Worm (Caenorhabditis elegans) whole organism, late embryonic: ENCODE data around the gene C03B1.13.

ENCODE experiments used
- C08G9.2 ChIP-seq: sonication (generic microtip); optimal IDR thresholded peaks from 2 replicates; lab custom pipeline; 2016; ENCODE audit warnings: mild to moderate bottlenecking, missing genetic modification characterization, moderate library complexity, missing compliant biosample characterization
- C38D4.7 ChIP-seq: fragments of 200-800 bp; sonication (Bioruptor generic); optimal IDR thresholded peaks from 2 replicates; lab custom pipeline; 2018; ENCODE audit warnings: mild to moderate bottlenecking, missing genetic modification characterization, moderate library complexity, missing compliant biosample characterization
- F13H6.1 ChIP-seq: sonication (generic microtip); optimal IDR thresholded peaks from 2 replicates; lab custom pipeline; 2016; ENCODE audit warnings: missing genetic modification characterization, missing compliant biosample characterization
- T23F11.4 ChIP-seq: fragments of 200-800 bp; sonication (Bioruptor generic); optimal IDR thresholded peaks from 2 replicates; lab custom pipeline; 2018; ENCODE audit warnings: mild to moderate bottlenecking, missing genetic modification characterization, missing compliant biosample characterization
- Y22D7AL.16 ChIP-seq: sonication (generic microtip); optimal IDR thresholded peaks from 2 replicates; lab custom pipeline; 2016; ENCODE audit warnings: missing genetic modification characterization, missing compliant biosample characterization
- ama-1 ChIP-seq: fragments of 150-350 bp; optimal IDR thresholded peaks from 2 replicates; lab custom pipeline; 2014
- ceh-14 ChIP-seq: sonication (generic microtip); optimal IDR thresholded peaks from 2 replicates; lab custom pipeline; 2016; ENCODE audit warnings: missing genotype, missing genetic modification characterization, missing compliant biosample characterization
- ceh-18 ChIP-seq: sonication (generic microtip); optimal IDR thresholded peaks from 2 replicates; lab custom pipeline; 2016; ENCODE audit warnings: missing genetic modification characterization, missing compliant biosample characterization
- ceh-2 ChIP-seq: sonication (generic microtip); optimal IDR thresholded peaks from 2 replicates; lab custom pipeline; 2016; ENCODE audit warnings: missing genotype, missing genetic modification characterization, missing compliant biosample characterization
- ceh-24 ChIP-seq: sonication (generic microtip); optimal IDR thresholded peaks from 2 replicates; lab custom pipeline; 2016; ENCODE audit warnings: mild to moderate bottlenecking, missing genetic modification characterization, missing compliant biosample characterization
- ceh-31 ChIP-seq: sonication (generic microtip); optimal IDR thresholded peaks from 2 replicates; lab custom pipeline; 2016; ENCODE audit warnings: missing genetic modification characterization, missing compliant biosample characterization
- ceh-48 ChIP-seq: sonication (generic microtip); optimal IDR thresholded peaks from 2 replicates; lab custom pipeline; 2016; ENCODE audit warnings: missing genetic modification characterization, inconsistent platforms, missing compliant biosample characterization
- ceh-6 ChIP-seq: fragments of 200-800 bp; sonication (Bioruptor generic); optimal IDR thresholded peaks from 2 replicates; lab custom pipeline; 2018; ENCODE audit warnings: mild to moderate bottlenecking, missing genetic modification characterization, missing compliant biosample characterization
- ets-4 ChIP-seq: sonication (generic microtip); optimal IDR thresholded peaks from 2 replicates; lab custom pipeline; 2016; ENCODE audit warnings: missing genetic modification characterization, missing compliant biosample characterization
- fkh-10 ChIP-seq: fragments of 150-350 bp; optimal IDR thresholded peaks from 2 replicates; lab custom pipeline; 2014; ENCODE audit warnings: missing biosample characterization, missing genetic modification reagents, missing genetic modification characterization
- fkh-6 ChIP-seq: sonication (generic microtip); optimal IDR thresholded peaks from 2 replicates; lab custom pipeline; 2016; ENCODE audit warnings: missing genetic modification characterization, missing compliant biosample characterization
- hlh-13 ChIP-seq: fragments of 200-800 bp; sonication (Bioruptor generic); optimal IDR thresholded peaks from 2 replicates; lab custom pipeline; 2018; ENCODE audit warnings: mild to moderate bottlenecking, missing genetic modification characterization, missing compliant biosample characterization
- hlh-15 ChIP-seq: sonication (generic microtip); optimal IDR thresholded peaks from 2 replicates; lab custom pipeline; 2016; ENCODE audit warnings: missing genetic modification characterization, missing compliant biosample characterization
- lim-6 ChIP-seq: sonication (generic microtip); optimal IDR thresholded peaks from 2 replicates; lab custom pipeline; 2016; ENCODE audit warnings: missing genetic modification characterization, missing compliant biosample characterization
- lin-11 ChIP-seq: fragments of 200-800 bp; sonication (Bioruptor generic); optimal IDR thresholded peaks from 2 replicates; lab custom pipeline; 2018; ENCODE audit warnings: mild to moderate bottlenecking, missing genetic modification characterization, missing compliant biosample characterization
- nfya-1 ChIP-seq: sonication (generic microtip); optimal IDR thresholded peaks from 2 replicates; lab custom pipeline; 2017; ENCODE audit warnings: missing genetic modification characterization, mild to moderate bottlenecking, missing compliant biosample characterization, antibody characterized with exemption, moderate library complexity
- nhr-11 ChIP-seq: fragments of 150-350 bp; optimal IDR thresholded peaks from 2 replicates; lab custom pipeline; 2014; ENCODE audit warnings: missing biosample characterization, missing genetic modification characterization
- odd-2 ChIP-seq: sonication (generic microtip); optimal IDR thresholded peaks from 2 replicates; lab custom pipeline; 2017; ENCODE audit warnings: antibody characterized with exemption, mild to moderate bottlenecking, missing genetic modification characterization, missing compliant biosample characterization
- pat-9 ChIP-seq: fragments of 200-800 bp; sonication (Bioruptor generic); optimal IDR thresholded peaks from 2 replicates; lab custom pipeline; 2018; ENCODE audit warnings: mild to moderate bottlenecking, missing genetic modification characterization, moderate library complexity, missing compliant biosample characterization
- pha-2 ChIP-seq: sonication (generic microtip); optimal IDR thresholded peaks from 2 replicates; lab custom pipeline; 2017; ENCODE audit warnings: mild to moderate bottlenecking, missing genetic modification characterization, missing compliant biosample characterization
- pha-4 ChIP-seq: fragments of 150-350 bp; optimal IDR thresholded peaks from 2 replicates; lab custom pipeline; 2018; ENCODE audit warnings: missing biosample characterization, missing genetic modification reagents, missing genetic modification characterization
- pqm-1 ChIP-seq: sonication (generic microtip); optimal IDR thresholded peaks from 2 replicates; lab custom pipeline; 2016; ENCODE audit warnings: missing genetic modification characterization, missing compliant biosample characterization
- pros-1 ChIP-seq: fragments of 150-350 bp; optimal IDR thresholded peaks from 2 replicates; lab custom pipeline; 2014; ENCODE audit warnings: missing biosample characterization, missing genetic modification reagents, missing genetic modification characterization
- ref-2 ChIP-seq: sonication (generic microtip); optimal IDR thresholded peaks from 2 replicates; lab custom pipeline; 2016; ENCODE audit warnings: missing genetic modification characterization, missing compliant biosample characterization
- rnt-1 ChIP-seq: sonication (generic microtip); optimal IDR thresholded peaks from 2 replicates; lab custom pipeline; 2016; ENCODE audit warnings: missing genetic modification characterization, missing compliant biosample characterization
- sdc-2 ChIP-seq: sonication (generic microtip); optimal IDR thresholded peaks from 2 replicates; lab custom pipeline; 2016; ENCODE audit warnings: missing genotype, missing genetic modification characterization, missing compliant biosample characterization
- sox-2 ChIP-seq: fragments of 200-800 bp; sonication (Bioruptor generic); IDR thresholded peaks from 2 replicates; pipeline ENCODE4 v1.3.6; 2022; ENCODE audit warnings: missing genetic modification reagents, missing genetic modification characterization, missing compliant biosample characterization
- syd-9 ChIP-seq: sonication (generic microtip); optimal IDR thresholded peaks from 2 replicates; lab custom pipeline; 2016; ENCODE audit warnings: mild to moderate bottlenecking, missing genetic modification characterization, moderate library complexity, missing compliant biosample characterization
- ttx-3 ChIP-seq: sonication (generic microtip); optimal IDR thresholded peaks from 2 replicates; lab custom pipeline; 2016; ENCODE audit warnings: missing genetic modification reagents, missing genetic modification characterization, missing compliant biosample characterization
- unc-42 ChIP-seq: sonication (generic microtip); optimal IDR thresholded peaks from 2 replicates; lab custom pipeline; 2016; ENCODE audit warnings: missing genotype, missing genetic modification characterization, missing compliant biosample characterization
- unc-86 ChIP-seq: sonication (generic microtip); optimal IDR thresholded peaks from 2 replicates; lab custom pipeline; 2016; ENCODE audit warnings: missing genetic modification characterization, missing compliant biosample characterization

Gene C03B1.13

DNA sequence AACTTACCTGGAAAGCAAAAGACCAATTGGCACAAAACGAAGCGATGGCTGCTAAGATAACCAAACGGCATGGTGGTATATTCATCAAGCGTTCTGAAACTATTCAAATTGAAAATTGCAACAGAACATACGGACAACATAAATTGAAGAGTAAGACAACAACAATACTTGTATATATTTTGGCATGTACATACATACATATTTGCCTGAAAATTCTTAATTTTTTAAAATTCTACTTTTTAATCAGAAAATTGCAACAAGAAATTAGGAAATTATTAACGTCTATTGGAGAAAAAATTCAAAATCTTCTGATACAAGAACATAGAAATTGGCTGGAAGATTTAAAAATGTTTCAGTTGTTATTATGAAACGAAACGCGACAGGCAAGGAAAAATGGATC is at the start of gene C03B1.13:
Gene C03B1.13 (minus strand): TSS at position 101 of the 400 bp plus-strand sequence.
- TF ChIP-seq C08G9.2 (tag; lab: Kevin White, UChicago) (no peak), ceh-48 (tag; lab: Kevin White, UChicago) (no peak), pqm-1 (tag; lab: Kevin White, UChicago) (no peak), ceh-14 (tag; lab: Kevin White, UChicago) (no peak), rnt-1 (tag; lab: Kevin White, UChicago) (no peak), sdc-2 (tag; lab: Kevin White, UChicago) (no peak), sox-2 (GFP tag; lab: Robert Waterston, UW) (no peak), Y22D7AL.16 (tag; lab: Kevin White, UChicago) (no peak), lin-11 (tag; lab: Kevin White, UChicago) (no peak), syd-9 (tag; lab: Kevin White, UChicago) (no peak), F13H6.1 (tag; lab: Kevin White, UChicago) (no peak), ref-2 (tag; lab: Kevin White, UChicago) (no peak)

- TF ChIP-seq ttx-3 (no peak), fkh-6 (no peak), ceh-6 (no peak), pros-1 (tag; lab: Kevin White, UChicago) (no peak), F13H6.1 (tag; lab: Kevin White, UChicago) (no peak), C38D4.7 (GFP tag; lab: Kevin White, UChicago) (no peak), hlh-13 (GFP tag; lab: Kevin White, UChicago) (no peak), lim-6 (tag; lab: Kevin White, UChicago) (no peak), pha-2 (tag; lab: Kevin White, UChicago) (no peak), rnt-1 (tag; lab: Kevin White, UChicago) (no peak), nhr-11 (tag; lab: Kevin White, UChicago) (no peak), nfya-1 (no peak), fkh-10 (no peak)
- TF ChIP-seq, all 69 proteins: peak for 0
These were observed 47.3 kb upstream of the C03B1.13 start, which contains the start of gene igdb-3 for ce11 chrX:6385185-6385584. Gene igdb-3 (plus strand): TSS chrX:6385485.

- TF ChIP-seq lin-11 (tag; lab: Kevin White, UChicago) (no peak), pqm-1 (tag; lab: Kevin White, UChicago) (no peak), C08G9.2 (tag; lab: Kevin White, UChicago) (no peak), sox-2 (GFP tag; lab: Robert Waterston, UW) (no peak), ets-4 (tag; lab: Kevin White, UChicago) (no peak), nfya-1 (no peak), T23F11.4 (GFP tag; lab: Kevin White, UChicago) (no peak), F13H6.1 (tag; lab: Kevin White, UChicago) (no peak)
These were observed 46.7 kb upstream of the C03B1.13 start for ce11 chrX:6384537-6384936.

ce11 chrX:6382930-6383329 is 45.1 kb upstream of the C03B1.13 start:
- no peak for TF ChIP-seq rnt-1 (tag; lab: Kevin White, UChicago)
- TF ChIP-seq ama-1 (lab: Kevin White, UChicago) = no peak
- TF ChIP-seq syd-9 (tag; lab: Kevin White, UChicago) = no peak
- no peak for TF ChIP-seq T23F11.4 (GFP tag; lab: Kevin White, UChicago)
- no peak for TF ChIP-seq lim-6 (tag; lab: Kevin White, UChicago)
- no peak for TF ChIP-seq ceh-24
- TF ChIP-seq ceh-2 (tag; lab: Kevin White, UChicago) = no peak
- no peak for TF ChIP-seq lin-11 (tag; lab: Kevin White, UChicago)
- TF ChIP-seq ceh-18 (tag; lab: Kevin White, UChicago) = no peak
- no peak for TF ChIP-seq sdc-2 (tag; lab: Kevin White, UChicago)
- no peak for TF ChIP-seq pat-9 (tag; lab: Kevin White, UChicago)
- TF ChIP-seq unc-42 (tag; lab: Kevin White, UChicago) = no peak
- TF ChIP-seq unc-86 (tag; lab: Kevin White, UChicago) = no peak
- no peak for TF ChIP-seq C08G9.2 (tag; lab: Kevin White, UChicago)
- no peak for TF ChIP-seq hlh-13 (GFP tag; lab: Kevin White, UChicago)
- no peak for TF ChIP-seq F13H6.1 (tag; lab: Kevin White, UChicago)
- no peak for TF ChIP-seq ceh-31 (tag; lab: Kevin White, UChicago)
- TF ChIP-seq odd-2 (tag; lab: Kevin White, UChicago) = no peak
- no peak for TF ChIP-seq hlh-15 (tag; lab: Kevin White, UChicago)
- TF ChIP-seq pha-4 (tag; lab: Kevin White, UChicago) = no peak
